Fruit fly (Drosophila melanogaster) whole organism, embryonic: Measurements from ENCODE around the gene CG31988.

Experiments
- Adf1 ChIP-seq: fragments of 200-800 bp; sonication (Bioruptor generic); IDR thresholded peaks from 2 replicates; pipeline ENCODE4 v1.3.6; 2022; ENCODE audit warnings: missing biosample characterization, missing genetic modification characterization
- Aef1 ChIP-seq: fragments of 200-800 bp; sonication (Bioruptor generic); IDR thresholded peaks from 3 replicates; pipeline ENCODE4 v1.3.6; 2022; ENCODE audit warnings: missing biosample characterization, missing genetic modification characterization
- CG10274 ChIP-seq: fragments of 200-800 bp; sonication (Bioruptor generic); optimal IDR thresholded peaks from 3 replicates; lab custom pipeline; 2017; ENCODE audit warnings: missing biosample characterization, mild to moderate bottlenecking, missing genetic modification characterization
- CG10543 ChIP-seq: fragments of 200-800 bp; sonication (Bioruptor generic); optimal IDR thresholded peaks from 3 replicates; lab custom pipeline; 2017; ENCODE audit warnings: missing biosample characterization, mild to moderate bottlenecking, missing genetic modification characterization, moderate library complexity
- CG14014 ChIP-seq: fragments of 200-800 bp; sonication (Bioruptor generic); IDR thresholded peaks from 2 replicates; pipeline ENCODE4 v1.3.6; 2022; ENCODE audit warnings: missing biosample characterization, missing genetic modification characterization
- CG14860 ChIP-seq: fragments of 200-800 bp; sonication (Bioruptor generic); IDR thresholded peaks from 3 replicates; pipeline ENCODE4 v1.3.6; 2022; ENCODE audit warnings: missing biosample characterization, missing genetic modification characterization; ENCODE audit not compliant: partially characterized antibody
- CG16813 ChIP-seq: fragments of 200-800 bp; sonication (Bioruptor generic); IDR thresholded peaks from 3 replicates; pipeline ENCODE4 v1.3.6; 2022; ENCODE audit warnings: missing biosample characterization, missing genetic modification characterization; ENCODE audit not compliant: partially characterized antibody
- CG16815 ChIP-seq: fragments of 200-800 bp; sonication (Bioruptor generic); optimal IDR thresholded peaks from 3 replicates; lab custom pipeline; 2017; ENCODE audit warnings: missing biosample characterization, mild to moderate bottlenecking, missing genetic modification characterization
- CG17612 ChIP-seq: fragments of 200-800 bp; sonication (Bioruptor generic); IDR thresholded peaks from 2 replicates; pipeline ENCODE4 v1.3.6; 2022; ENCODE audit warnings: missing biosample characterization, missing genetic modification characterization
- CG18599 ChIP-seq: fragments of 200-800 bp; sonication (Bioruptor generic); optimal IDR thresholded peaks from 3 replicates; lab custom pipeline; 2017; ENCODE audit warnings: missing biosample characterization, missing genetic modification characterization, mild to moderate bottlenecking, moderate library complexity, missing genetic modification reagents
- CG2712 ChIP-seq: fragments of 200-800 bp; optimal IDR thresholded peaks from 3 replicates; lab custom pipeline; 2019; ENCODE audit warnings: missing biosample characterization, mild to moderate bottlenecking, missing genetic modification characterization, moderate library complexity
- CG33557 ChIP-seq: fragments of 200-800 bp; sonication (Bioruptor generic); optimal IDR thresholded peaks from 2 replicates; lab custom pipeline; 2019; ENCODE audit warnings: missing biosample characterization, mild to moderate bottlenecking, missing genetic modification characterization, moderate library complexity
- CG3847 ChIP-seq: fragments of 200-800 bp; sonication (Bioruptor generic); IDR thresholded peaks from 2 replicates; pipeline ENCODE4 v1.3.6; 2022; ENCODE audit warnings: missing biosample characterization, missing genetic modification characterization
- CG42726 ChIP-seq: fragments of 200-800 bp; sonication (Bioruptor generic); IDR thresholded peaks from 2 replicates; pipeline ENCODE4 v1.3.6; 2022; ENCODE audit warnings: missing biosample characterization, missing genetic modification characterization; ENCODE audit not compliant: partially characterized antibody
- CG4707 ChIP-seq: fragments of 200-800 bp; sonication (Bioruptor generic); optimal IDR thresholded peaks from 2 replicates; lab custom pipeline; 2018; ENCODE audit warnings: missing biosample characterization, mild to moderate bottlenecking, missing genetic modification characterization, moderate library complexity
- CrebB ChIP-seq: fragments of 200-800 bp; sonication (Bioruptor generic); optimal IDR thresholded peaks from 3 replicates; lab custom pipeline; 2018; ENCODE audit warnings: missing biosample characterization, mild to moderate bottlenecking, missing genetic modification characterization
- D19B ChIP-seq: fragments of 200-800 bp; sonication (Bioruptor generic); optimal IDR thresholded peaks from 2 replicates; lab custom pipeline; 2017; ENCODE audit warnings: missing biosample characterization, mild to moderate bottlenecking, missing genetic modification characterization
- Doc2 ChIP-seq: fragments of 200-800 bp; sonication (Bioruptor generic); IDR thresholded peaks from 2 replicates; pipeline ENCODE4 v1.3.6; 2022; ENCODE audit warnings: missing biosample characterization, missing genetic modification characterization
- Gug ChIP-seq: fragments of 200-800 bp; sonication (Bioruptor generic); IDR thresholded peaks from 4 replicates; pipeline ENCODE4 v1.3.6; 2022; ENCODE audit warnings: missing biosample characterization, missing genetic modification characterization
- HLH3B ChIP-seq: fragments of 200-800 bp; sonication (Bioruptor generic); IDR thresholded peaks from 2 replicates; pipeline ENCODE4 v1.3.6; 2022; ENCODE audit warnings: missing biosample characterization, missing genetic modification characterization
- Hr3 ChIP-seq: fragments of 200-800 bp; sonication (Bioruptor generic); optimal IDR thresholded peaks from 3 replicates; lab custom pipeline; 2016; ENCODE audit warnings: missing biosample characterization, missing genetic modification characterization
- Kr ChIP-seq: fragments of 200-800 bp; sonication (Bioruptor generic); optimal IDR thresholded peaks from 2 replicates; lab custom pipeline; 2017; ENCODE audit warnings: missing biosample characterization, mild to moderate bottlenecking, missing genetic modification characterization
- MESR4 ChIP-seq: fragments of 200-800 bp; sonication (Bioruptor generic); optimal IDR thresholded peaks from 2 replicates; lab custom pipeline; 2018; ENCODE audit warnings: missing biosample characterization, mild to moderate bottlenecking, missing genetic modification characterization, moderate library complexity
- MTF-1 ChIP-seq: fragments of 200-800 bp; sonication (Bioruptor generic); optimal IDR thresholded peaks from 2 replicates; lab custom pipeline; 2018; ENCODE audit warnings: missing biosample characterization, mild to moderate bottlenecking, missing genetic modification characterization, borderline replicate concordance
- Meics ChIP-seq: fragments of 200-800 bp; sonication (Bioruptor generic); optimal IDR thresholded peaks from 2 replicates; lab custom pipeline; 2017; ENCODE audit warnings: missing biosample characterization, mild to moderate bottlenecking, missing genetic modification characterization
- Myb ChIP-seq: fragments of 200-800 bp; sonication (Bioruptor generic); optimal IDR thresholded peaks from 2 replicates; lab custom pipeline; 2016; ENCODE audit warnings: missing biosample characterization, missing genetic modification characterization
- Poxn ChIP-seq: fragments of 200-800 bp; sonication (Bioruptor generic); IDR thresholded peaks from 2 replicates; pipeline ENCODE4 v1.3.6; 2022; ENCODE audit warnings: missing biosample characterization, missing genetic modification characterization
- al ChIP-seq: fragments of 200-800 bp; sonication (Bioruptor generic); IDR thresholded peaks from 2 replicates; pipeline ENCODE4 v1.3.6; 2022; ENCODE audit warnings: missing biosample characterization, missing genetic modification characterization
- amos ChIP-seq: fragments of 200-800 bp; sonication (Bioruptor generic); IDR thresholded peaks from 2 replicates; pipeline ENCODE4 v1.3.6; 2022; ENCODE audit warnings: missing biosample characterization, missing genetic modification characterization; ENCODE audit not compliant: partially characterized antibody
- bcd ChIP-seq: fragments of 200-800 bp; sonication (Bioruptor generic); optimal IDR thresholded peaks from 2 replicates; lab custom pipeline; 2017; ENCODE audit warnings: missing biosample characterization, mild to moderate bottlenecking, missing genetic modification characterization
- bowl ChIP-seq: fragments of 200-800 bp; sonication (Bioruptor generic); IDR thresholded peaks from 2 replicates; pipeline ENCODE4 v1.3.6; 2022; ENCODE audit warnings: missing biosample characterization, missing genetic modification characterization
- br ChIP-seq: fragments of >200 bp; optimal IDR thresholded peaks from 2 replicates; lab custom pipeline; 2017
- bsh ChIP-seq, 2 experiments: fragments of 200-800 bp; sonication (Bioruptor generic); optimal IDR thresholded peaks; 2 replicates each; lab custom pipeline; 2017 to 2018; ENCODE audit warnings: mild to moderate bottlenecking in 2 of 2, missing biosample characterization in 2 of 2, missing genetic modification characterization in 2 of 2, moderate library complexity in 1 of 2
- caup ChIP-seq: fragments of 200-800 bp; sonication (Bioruptor generic); optimal IDR thresholded peaks from 3 replicates; lab custom pipeline; 2017; ENCODE audit warnings: missing biosample characterization, mild to moderate bottlenecking, missing genetic modification characterization, moderate library complexity; ENCODE audit not compliant: severe bottlenecking
- dmrt11E ChIP-seq: fragments of 200-800 bp; sonication (Bioruptor generic); optimal IDR thresholded peaks from 3 replicates; lab custom pipeline; 2018; ENCODE audit warnings: missing biosample characterization, mild to moderate bottlenecking, missing genetic modification characterization, moderate library complexity
- ftz-f1 ChIP-seq: fragments of 200-800 bp; sonication (Bioruptor generic); optimal IDR thresholded peaks from 2 replicates; lab custom pipeline; 2016; ENCODE audit warnings: missing biosample characterization, missing genetic modification characterization
- fu2 ChIP-seq: fragments of 200-800 bp; sonication (Bioruptor generic); optimal IDR thresholded peaks from 2 replicates; lab custom pipeline; 2016; ENCODE audit warnings: missing biosample characterization, missing genetic modification characterization
- gsb ChIP-seq: fragments of 200-800 bp; sonication (Bioruptor generic); IDR thresholded peaks from 2 replicates; pipeline ENCODE4 v1.3.6; 2022; ENCODE audit warnings: missing biosample characterization, missing genetic modification characterization
- gt ChIP-seq: fragments of 200-800 bp; sonication (Bioruptor generic); IDR thresholded peaks from 2 replicates; pipeline ENCODE4 v1.3.6; 2022; ENCODE audit warnings: missing biosample characterization, missing genetic modification characterization
- ham ChIP-seq: fragments of 200-800 bp; sonication (Bioruptor generic); IDR thresholded peaks from 2 replicates; pipeline ENCODE4 v1.3.6; 2022; ENCODE audit warnings: missing biosample characterization, missing genetic modification characterization
- nau ChIP-seq: fragments of 200-800 bp; sonication (Bioruptor generic); optimal IDR thresholded peaks from 3 replicates; lab custom pipeline; 2017; ENCODE audit warnings: missing biosample characterization, mild to moderate bottlenecking, missing genetic modification characterization, missing genetic modification reagents
- pan ChIP-seq, 4 experiments: fragments of >200 bp in 3 of 4; fragments of 200-800 bp in 1 of 4; sonication (Bioruptor generic) in 1 of 4; optimal IDR thresholded peaks in 3 of 4; IDR thresholded peaks in 1 of 4; 2 replicates each; pipeline versions ENCODE4 v1.3.6 to Lab custom; 2017 to 2022; ENCODE audit warnings: missing biosample characterization in 2 of 4, missing genetic modification characterization in 2 of 4, mixed read lengths in 1 of 4
- pnt ChIP-seq: fragments of 200-800 bp; sonication (Bioruptor generic); optimal IDR thresholded peaks from 3 replicates; lab custom pipeline; 2016; ENCODE audit warnings: missing biosample characterization, missing genetic modification characterization
- ranshi ChIP-seq: fragments of 200-800 bp; sonication (Bioruptor generic); IDR thresholded peaks from 2 replicates; pipeline ENCODE4 v1.3.6; 2022; ENCODE audit warnings: missing biosample characterization, missing genetic modification characterization
- row ChIP-seq: fragments of 200-800 bp; sonication (Bioruptor generic); IDR thresholded peaks from 3 replicates; pipeline ENCODE4 v1.3.6; 2022; ENCODE audit warnings: missing biosample characterization, missing genetic modification characterization
- slp2 ChIP-seq: fragments of 200-800 bp; sonication (Bioruptor generic); optimal IDR thresholded peaks from 2 replicates; lab custom pipeline; 2016; ENCODE audit warnings: missing biosample characterization, missing genetic modification characterization
- sqz ChIP-seq: fragments of 200-800 bp; sonication (Bioruptor generic); optimal IDR thresholded peaks from 3 replicates; lab custom pipeline; 2018; ENCODE audit warnings: missing biosample characterization, mild to moderate bottlenecking, missing genetic modification characterization
- tgo ChIP-seq: fragments of 200-800 bp; sonication (Bioruptor generic); IDR thresholded peaks from 3 replicates; pipeline ENCODE4 v1.3.6; 2022; ENCODE audit warnings: missing biosample characterization, missing genetic modification characterization
- tup ChIP-seq: fragments of 200-800 bp; sonication (Bioruptor generic); optimal IDR thresholded peaks from 2 replicates; lab custom pipeline; 2016; ENCODE audit warnings: missing biosample characterization, mild to moderate bottlenecking, missing genetic modification characterization, moderate library complexity
- zf30C ChIP-seq: fragments of 200-800 bp; sonication (Bioruptor generic); optimal IDR thresholded peaks from 3 replicates; lab custom pipeline; 2018; ENCODE audit warnings: missing biosample characterization, mild to moderate bottlenecking, missing genetic modification characterization

Gene CG31988

dm6 chr2L:21237048-21237747, 34.6 kb upstream of the CG31988 start, which contains the start of gene Hr39 (continued):
- TF ChIP-seq Poxn (GFP tag; lab: Robert Waterston, UW), result no peak
- no peak for TF ChIP-seq CG14860
- TF ChIP-seq caup, result peak; percentile 34
- no peak for TF ChIP-seq Kr (GFP tag; lab: Kevin White, UChicago)
- peak; percentile 46 for TF ChIP-seq CrebB (tag; lab: Kevin White, UChicago)
- no peak for TF ChIP-seq HLH3B (GFP tag; lab: Robert Waterston, UW)
- TF ChIP-seq al (GFP tag; lab: Robert Waterston, UW), result no peak
- no peak for TF ChIP-seq Adf1 (GFP tag; lab: Robert Waterston, UW)
- peak; percentile 73 for TF ChIP-seq CG10543 (GFP tag; lab: Kevin White, UChicago)
- peak; percentile 6 for TF ChIP-seq Hr3
- TF ChIP-seq CG4707 (GFP tag; lab: Kevin White, UChicago), result no peak
- TF ChIP-seq CG14014 (GFP tag; lab: Robert Waterston, UW), result no peak
- TF ChIP-seq bsh (GFP tag; optimal IDR thresholded peaks at IDR 0.05; lab: Kevin White, UChicago), result no peak
- no peak for TF ChIP-seq D19B
- peak; percentile 8 for TF ChIP-seq nau
- TF ChIP-seq bowl (GFP tag; lab: Robert Waterston, UW), result no peak
- TF ChIP-seq Myb (GFP tag; lab: Kevin White, UChicago), result peak; percentile 77
- no peak for TF ChIP-seq br (lab: Kevin White, UChicago)
- TF ChIP-seq gt (GFP tag; lab: Robert Waterston, UW), result no peak
- TF ChIP-seq CG33557 (GFP tag; lab: Kevin White, UChicago), result no peak
- TF ChIP-seq Aef1 (GFP tag; lab: Robert Waterston, UW), result no peak
- TF ChIP-seq dmrt11E (tag; lab: Kevin White, UChicago), result no peak
- TF ChIP-seq ranshi (GFP tag; lab: Robert Waterston, UW), result no peak
- no peak for TF ChIP-seq CG17612 (GFP tag; lab: Robert Waterston, UW)
- no peak for TF ChIP-seq gsb
- TF ChIP-seq CG42726, result no peak
- TF ChIP-seq CG16813 (GFP tag; lab: Robert Waterston, UW), result no peak
- TF ChIP-seq zf30C, result no peak
- peak; percentile 26 for TF ChIP-seq CG2712 (tag; lab: Kevin White, UChicago)
- peak; percentile 69 for TF ChIP-seq sqz (GFP tag; lab: Kevin White, UChicago)
- TF ChIP-seq Gug, result no peak
- TF ChIP-seq pnt (GFP tag; lab: Kevin White, UChicago), result no peak
- no peak for TF ChIP-seq CG3847
- no peak for TF ChIP-seq Doc2
- no peak for TF ChIP-seq CG10274 (GFP tag; lab: Kevin White, UChicago)
- TF ChIP-seq tup, result no peak
- TF ChIP-seq tgo, result no peak
- TF ChIP-seq CG18599 (GFP tag; lab: Kevin White, UChicago), result peak; percentile 35
- peak; percentile 78 for TF ChIP-seq MESR4
- TF ChIP-seq ham (GFP tag; lab: Robert Waterston, UW), result no peak
- TF ChIP-seq pan (optimal IDR thresholded peaks at IDR 0.05; lab: Kevin White, UChicago), result no peak
- TF ChIP-seq pan (GFP tag; optimal IDR thresholded peaks at IDR 0.05 in 1 of 2, IDR thresholded peaks at IDR 0.05 in 1 of 2), result no peak
- TF ChIP-seq ftz-f1 (GFP tag; lab: Kevin White, UChicago), result peak; percentile 94
- TF ChIP-seq Meics (GFP tag; lab: Kevin White, UChicago), result peak; percentile 28
- TF ChIP-seq row (GFP tag; lab: Robert Waterston, UW), result no peak
- peak; percentile 31 for TF ChIP-seq fu2 (GFP tag; lab: Kevin White, UChicago)
- TF ChIP-seq MTF-1 (GFP tag; lab: Kevin White, UChicago), result peak; percentile 52
- TF ChIP-seq bcd (GFP tag; lab: Kevin White, UChicago), result peak; percentile 12
- no peak for TF ChIP-seq CG16815 (GFP tag; lab: Kevin White, UChicago)
- no peak for TF ChIP-seq slp2 (GFP tag; lab: Kevin White, UChicago)
- TF ChIP-seq amos (GFP tag; lab: Robert Waterston, UW), result no peak
